Fruit fly (Drosophila melanogaster) ovary, adult (tissue): Measurements from ENCODE around the gene Alr.
A peak's percentile ranks its signal among the peaks of the same experiment; 100 is the strongest.

Source experiments
- CG17801 ChIP-seq: fragments of 200-800 bp; optimal IDR thresholded peaks from 2 replicates; lab custom pipeline; 2019; ENCODE audit warnings: missing biosample characterization, mild to moderate bottlenecking, missing genetic modification characterization, moderate library complexity; ENCODE audit not compliant: partially characterized antibody

Gene Alr

dm6 chrX:19745908-19746604, 2.1 kb upstream of the Alr start, which contains the start of gene parvin:
parvin (plus strand) TSS chrX:19746041.
- no peak for TF ChIP-seq CG17801 (GFP tag; lab: Kevin White, UChicago)

DNA sequence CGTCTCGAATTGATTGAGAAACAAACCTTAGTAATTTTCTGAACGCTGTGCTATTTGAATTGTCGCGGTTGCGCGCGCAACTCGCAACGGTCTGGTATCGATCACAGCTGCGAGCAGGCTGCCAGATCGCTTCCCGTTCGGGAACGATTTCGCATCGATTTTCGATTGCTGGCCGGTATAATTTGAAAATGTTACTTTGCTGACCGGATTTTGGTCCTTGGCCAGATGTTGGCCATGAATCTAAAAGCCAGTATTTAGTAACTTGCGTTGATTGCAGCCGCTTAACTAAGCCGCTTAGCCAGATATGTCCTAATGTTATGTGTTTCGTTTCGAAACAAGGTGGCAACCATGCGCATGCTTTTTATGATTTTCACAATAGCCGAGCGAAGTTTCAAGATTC, 451 bp downstream of the Alr start:
- no peak for TF ChIP-seq CG17801 (GFP tag; lab: Kevin White, UChicago)

DNA sequence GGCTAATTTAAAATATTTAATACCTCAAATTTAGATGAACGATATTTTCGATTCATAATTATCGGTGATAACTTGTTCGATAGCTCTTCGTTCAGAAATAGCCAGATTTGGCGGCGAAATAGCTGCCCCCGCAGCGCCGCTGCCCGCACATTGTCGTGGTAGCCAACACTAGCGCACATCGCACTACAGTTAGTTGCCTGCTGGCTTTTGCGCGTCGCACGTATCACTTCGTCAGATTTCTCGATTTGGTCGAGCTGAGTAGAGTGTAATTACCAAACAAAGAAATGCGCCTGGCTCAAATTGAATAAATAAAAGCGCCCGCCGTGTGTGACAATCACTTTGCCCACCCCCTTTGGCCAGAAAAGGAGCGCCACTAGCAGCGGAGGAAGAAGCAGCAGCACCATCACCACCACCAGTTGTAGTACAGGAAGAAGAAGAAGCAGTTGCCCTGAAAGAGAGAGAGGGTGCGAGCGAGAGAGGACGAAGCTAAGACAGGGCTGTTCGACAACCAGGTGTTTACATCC, 2.6 kb downstream of the Alr start, which contains the start of gene Abcd3:
Gene Abcd3, plus strand, starts transcription at position 145 of the 524 bp plus-strand sequence.
- TF ChIP-seq CG17801 (GFP tag; lab: Kevin White, UChicago) = peak; percentile 71

dm6 chrX:19752344-19752743, 4.2 kb downstream of the Alr start:
- no peak for TF ChIP-seq CG17801 (GFP tag; lab: Kevin White, UChicago)

dm6 chrX:19753710-19754109, 5.6 kb downstream of the Alr start:
- no peak for TF ChIP-seq CG17801 (GFP tag; lab: Kevin White, UChicago)

- no peak for TF ChIP-seq CG17801 (GFP tag; lab: Kevin White, UChicago)
These were observed 6.1 kb downstream of the Alr start for dm6 chrX:19754152-19754579.

DNA sequence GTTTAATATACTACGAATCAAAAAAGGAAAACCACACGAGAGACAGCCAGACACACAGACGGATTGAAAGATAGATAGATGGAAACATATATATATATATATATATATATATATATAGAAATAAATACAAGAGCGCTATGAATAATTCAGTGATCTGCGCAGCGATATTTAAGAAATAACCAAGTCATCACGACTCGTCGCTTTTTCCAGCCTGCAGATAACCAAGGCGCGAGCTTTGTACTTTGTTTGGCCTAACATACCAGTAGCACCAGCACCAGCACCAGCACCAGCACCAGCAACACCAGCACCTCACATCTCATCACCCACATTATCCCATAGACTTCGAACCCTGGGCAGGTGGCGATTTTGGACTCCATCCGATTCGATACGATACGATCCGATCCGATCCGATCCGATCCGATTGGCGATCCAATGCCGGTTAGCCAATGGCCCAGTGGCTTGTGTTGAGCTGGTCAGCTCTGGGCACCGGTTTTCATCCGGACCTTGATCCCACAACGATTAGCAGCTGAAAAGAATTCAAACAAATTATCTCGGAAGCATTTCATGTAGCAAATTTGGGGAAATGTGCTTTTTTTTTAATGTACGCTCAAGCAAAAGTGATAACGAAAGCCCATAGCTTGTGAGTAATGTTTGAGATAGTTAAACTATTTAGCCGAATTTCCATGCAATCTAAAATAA, 6.7 kb downstream of the Alr start:
- no peak for TF ChIP-seq CG17801 (GFP tag; lab: Kevin White, UChicago)

- TF ChIP-seq CG17801 (GFP tag; lab: Kevin White, UChicago) = no peak
These were observed 14.1 kb downstream of the Alr start for dm6 chrX:19762167-19762566.

DNA sequence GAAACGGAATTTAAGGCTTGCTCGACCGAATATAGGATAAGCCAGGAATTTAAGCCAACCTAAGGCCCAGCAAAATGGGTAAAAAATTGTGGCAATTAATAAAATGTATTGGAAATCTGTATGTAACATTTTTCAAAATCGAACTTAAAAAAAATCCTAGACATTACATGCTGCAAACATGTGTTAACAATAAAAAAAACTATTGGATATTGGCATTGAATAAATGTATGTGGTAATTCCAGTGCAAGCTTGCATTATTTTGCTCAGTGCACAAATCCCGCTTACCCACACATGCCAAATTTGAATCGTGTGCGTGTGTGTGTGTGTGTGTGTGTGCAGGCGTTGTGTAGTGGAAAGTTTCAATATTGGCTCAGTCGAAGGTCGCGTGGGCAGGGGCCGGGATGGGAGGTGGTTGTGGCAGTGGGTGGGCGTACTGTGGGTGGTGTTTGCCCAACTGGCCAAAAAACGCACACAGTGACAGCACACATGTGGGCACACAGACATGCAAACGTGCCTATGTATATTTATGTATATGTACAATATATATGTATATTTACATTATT, 15.4 kb downstream of the Alr start:
- no peak for TF ChIP-seq CG17801 (GFP tag; lab: Kevin White, UChicago)

DNA sequence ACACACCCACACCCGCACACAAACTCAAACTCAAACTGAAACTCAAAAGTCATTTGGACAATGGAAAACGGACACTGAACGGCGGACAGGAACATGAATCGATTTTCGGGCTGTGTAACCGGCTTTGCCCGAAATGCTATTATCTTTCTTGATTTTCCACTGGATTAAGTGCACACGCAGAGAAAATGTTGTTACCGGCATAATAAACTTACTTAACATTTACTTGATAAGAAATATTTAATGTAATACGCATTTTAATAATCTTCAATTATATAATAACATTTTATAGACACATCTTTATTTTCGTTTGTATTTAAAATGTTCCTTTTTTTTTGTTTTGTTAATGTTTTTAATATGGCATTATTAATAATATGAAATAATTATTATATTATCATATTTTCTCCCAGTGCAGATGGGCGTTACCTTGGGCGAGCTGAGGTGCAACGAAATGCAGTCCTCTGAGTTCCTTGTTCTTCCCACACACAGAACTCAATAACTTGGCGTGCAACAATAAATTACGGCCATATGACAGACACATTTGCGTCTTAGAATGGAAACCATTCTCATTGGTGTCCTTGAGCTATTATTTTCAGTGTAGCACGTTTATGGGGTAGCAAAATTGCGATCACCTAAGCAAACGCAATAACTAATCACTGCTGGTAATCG, 16.8 kb downstream of the Alr start, which contains the start of gene CG12702:
Gene CG12702, minus strand, starts transcription at position 51 of the 666 bp plus-strand sequence.
- TF ChIP-seq CG17801 (GFP tag; lab: Kevin White, UChicago) = no peak

DNA sequence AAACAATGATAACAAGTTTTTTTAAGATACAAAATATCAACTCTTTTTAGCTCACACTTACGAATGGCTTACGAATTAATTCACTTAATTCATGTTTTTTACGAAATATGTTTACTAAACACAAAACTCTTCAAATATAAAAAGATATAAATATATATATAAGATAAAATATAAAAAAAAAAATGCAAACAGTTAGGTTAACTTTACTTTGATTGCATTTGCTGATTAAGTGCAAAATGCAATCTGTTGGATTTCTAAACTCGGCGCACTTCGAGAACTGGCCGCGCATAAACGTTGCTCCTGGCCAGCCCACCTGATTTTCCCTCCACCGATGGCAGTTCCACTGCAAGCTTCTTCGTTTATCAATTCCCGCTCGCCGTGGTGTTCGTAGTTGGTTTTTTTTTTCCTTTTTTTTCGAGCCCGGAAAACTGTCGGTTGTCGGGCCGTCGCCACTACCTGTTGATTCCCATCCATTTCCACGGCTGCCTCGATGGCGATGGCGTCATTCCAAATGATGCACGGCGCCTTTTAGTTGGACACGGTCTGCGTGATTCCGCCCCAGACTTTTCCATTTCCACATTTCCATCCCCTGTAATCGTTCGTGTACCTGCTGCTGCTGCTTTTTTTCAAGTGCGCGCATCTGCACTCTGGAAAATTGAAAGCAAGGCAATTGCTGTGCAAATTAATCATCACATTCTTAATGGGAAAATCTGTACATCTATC, 17.5 kb downstream of the Alr start:
- TF ChIP-seq CG17801 (GFP tag; lab: Kevin White, UChicago) = no peak

dm6 chrX:19769821-19770519, 21.9 kb downstream of the Alr start:
- TF ChIP-seq CG17801 (GFP tag; lab: Kevin White, UChicago) = no peak

DNA sequence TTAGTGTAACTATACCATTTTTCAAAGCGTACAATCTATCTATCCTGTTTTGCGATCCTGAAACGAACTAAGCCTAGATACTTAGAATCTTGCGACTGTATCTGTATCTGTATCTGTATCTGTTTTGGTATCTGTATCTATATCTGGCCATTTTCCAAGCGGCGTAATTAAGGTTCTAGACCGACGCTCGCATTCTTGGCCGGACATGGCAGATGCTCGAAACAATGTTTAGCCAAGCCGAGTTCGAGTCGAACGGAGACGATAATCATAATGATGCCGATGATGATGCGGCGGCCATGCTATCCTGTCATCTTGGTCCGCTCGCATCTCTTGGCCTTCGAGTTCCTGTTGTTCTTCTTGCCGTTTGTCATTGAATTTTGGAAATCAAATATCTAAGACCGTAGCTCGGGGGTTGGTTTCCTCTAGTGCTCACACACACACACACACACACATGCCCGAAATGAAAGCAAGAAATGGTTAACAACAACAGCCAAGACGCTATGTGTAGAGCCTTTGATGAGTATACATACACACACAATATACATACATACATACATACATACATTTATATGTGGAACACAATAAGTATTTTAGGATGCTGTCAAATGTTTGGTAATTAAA, 24.0 kb downstream of the Alr start:
- TF ChIP-seq CG17801 (GFP tag; lab: Kevin White, UChicago) = no peak
